Worm (Caenorhabditis elegans) whole organism, L4/young adult: ENCODE data around the gene pssy-1.

Source experiments
- dao-5 ChIP-seq: sonication (generic microtip); optimal IDR thresholded peaks from 2 replicates; lab custom pipeline; 2016; ENCODE audit warnings: missing genotype, missing genetic modification characterization, moderate library complexity, missing compliant biosample characterization
- him-1 ChIP-seq: sonication (generic microtip); optimal IDR thresholded peaks from 2 replicates; lab custom pipeline; 2016; ENCODE audit warnings: missing genotype, missing genetic modification reagents, missing genetic modification characterization, missing compliant biosample characterization

DNA sequence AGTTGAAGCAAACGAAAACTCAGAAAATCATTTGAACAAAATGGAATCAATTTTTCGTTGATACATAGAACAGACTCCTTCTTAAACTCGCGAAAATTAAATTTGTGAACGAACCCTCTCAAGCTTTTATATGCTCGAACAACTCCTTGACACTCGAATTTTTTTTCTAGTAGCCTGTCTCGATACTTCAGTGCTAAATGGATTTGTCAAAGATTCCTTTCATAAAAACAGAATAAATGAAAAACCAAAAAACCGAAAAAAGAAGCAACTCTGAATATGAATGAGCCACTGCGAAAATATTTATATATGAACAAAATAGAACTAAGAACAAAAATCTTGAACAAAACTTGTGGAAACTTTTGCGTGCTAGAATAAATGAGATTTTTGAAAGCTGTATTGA is 44.6 kb downstream of the pssy-1 start:
- TF ChIP-seq him-1 (no peak), dao-5 (no peak)
